Worm (Caenorhabditis elegans) whole organism, early embryonic: Measurements from ENCODE around the gene moe-3.

Experiments used
- B0310.2 ChIP-seq: sonication (generic microtip); optimal IDR thresholded peaks from 2 replicates; lab custom pipeline; 2016; ENCODE audit warnings: mild to moderate bottlenecking, missing genetic modification characterization, missing compliant biosample characterization
- F13C5.2 ChIP-seq: sonication (generic microtip); optimal IDR thresholded peaks from 2 replicates; lab custom pipeline; 2017; ENCODE audit warnings: mild to moderate bottlenecking, missing genetic modification characterization, inconsistent platforms, missing compliant biosample characterization
- aly-1 ChIP-seq: sonication (generic microtip); optimal IDR thresholded peaks from 2 replicates; lab custom pipeline; 2016; ENCODE audit warnings: missing genetic modification characterization, missing compliant biosample characterization
- ama-1 ChIP-seq: fragments of 150-350 bp; optimal IDR thresholded peaks from 2 replicates; lab custom pipeline; 2014
- ceh-13 ChIP-seq: fragments of 200-800 bp; sonication (Bioruptor generic); optimal IDR thresholded peaks from 2 replicates; lab custom pipeline; 2018; ENCODE audit warnings: mild to moderate bottlenecking, missing genetic modification characterization, missing compliant biosample characterization
- ceh-36 ChIP-seq: sonication (generic microtip); optimal IDR thresholded peaks from 2 replicates; lab custom pipeline; 2016; ENCODE audit warnings: missing genetic modification characterization, inconsistent platforms, missing compliant biosample characterization
- ets-7 ChIP-seq: sonication (generic microtip); optimal IDR thresholded peaks from 2 replicates; lab custom pipeline; 2016; ENCODE audit warnings: missing genotype, missing genetic modification characterization, missing compliant biosample characterization
- flt-1 ChIP-seq: fragments of 200-800 bp; sonication (Bioruptor generic); IDR thresholded peaks from 2 replicates; pipeline ENCODE4 v1.3.6; 2022; ENCODE audit warnings: missing genetic modification characterization, missing compliant biosample characterization
- hmbx-1 ChIP-seq: sonication (generic microtip); optimal IDR thresholded peaks from 2 replicates; lab custom pipeline; 2016; ENCODE audit warnings: mild to moderate bottlenecking, missing genetic modification characterization, missing compliant biosample characterization
- hmg-4 ChIP-seq: fragments of 200-800 bp; sonication (Bioruptor generic); optimal IDR thresholded peaks from 2 replicates; lab custom pipeline; 2018; ENCODE audit warnings: mild to moderate bottlenecking, missing genetic modification characterization, missing compliant biosample characterization
- hnd-1 ChIP-seq: sonication (generic microtip); optimal IDR thresholded peaks from 2 replicates; lab custom pipeline; 2016; ENCODE audit warnings: missing genetic modification characterization, missing compliant biosample characterization
- pes-1 ChIP-seq: fragments of 200-800 bp; sonication (Bioruptor generic); IDR thresholded peaks from 2 replicates; pipeline ENCODE4 v1.3.6; 2022; ENCODE audit warnings: missing genetic modification reagents, missing genetic modification characterization, missing compliant biosample characterization
- scrt-1 ChIP-seq: fragments of 200-800 bp; sonication (Bioruptor generic); IDR thresholded peaks from 2 replicates; pipeline ENCODE4 v1.3.6; 2022; ENCODE audit warnings: missing genetic modification characterization, missing compliant biosample characterization
- sea-1 ChIP-seq: fragments of 200-800 bp; sonication (Bioruptor generic); conservative IDR thresholded peaks from 2 replicates; pipeline ENCODE4 v1.3.6; 2022; ENCODE audit warnings: missing genetic modification characterization, missing compliant biosample characterization
- tbx-11 ChIP-seq: fragments of 200-800 bp; sonication (Bioruptor generic); IDR thresholded peaks from 2 replicates; pipeline ENCODE4 v1.3.6; 2022; ENCODE audit warnings: missing genetic modification characterization, missing compliant biosample characterization
- tbx-37 ChIP-seq: fragments of 200-800 bp; sonication (Bioruptor generic); conservative IDR thresholded peaks from 2 replicates; pipeline ENCODE4 v1.3.6; 2022; ENCODE audit warnings: missing genetic modification reagents, missing genetic modification characterization, missing compliant biosample characterization
- tra-4 ChIP-seq: sonication (generic microtip); optimal IDR thresholded peaks from 2 replicates; lab custom pipeline; 2017; ENCODE audit warnings: missing genetic modification characterization, missing compliant biosample characterization

Gene moe-3

ce11 chrII:13165683-13166259 is at the start of gene moe-3:
Gene moe-3, minus strand, starts transcription at chrII:13165733.
- TF ChIP-seq ama-1 (lab: Kevin White, UChicago) (no peak), F13C5.2 (no peak), B0310.2 (tag; lab: Kevin White, UChicago) (no peak)

- TF ChIP-seq ama-1 (lab: Kevin White, UChicago) (peak; percentile 23), scrt-1 (GFP tag; lab: Robert Waterston, UW) (no peak), tbx-37 (GFP tag; lab: Robert Waterston, UW) (no peak), tbx-11 (GFP tag; lab: Robert Waterston, UW) (0 out of 2 replicates have a peak, but pooled peaks have one; percentile 18), flt-1 (no peak), ceh-36 (tag; lab: Kevin White, UChicago) (no peak), hnd-1 (tag; lab: Kevin White, UChicago) (no peak), ets-7 (tag; lab: Kevin White, UChicago) (no peak), aly-1 (tag; lab: Kevin White, UChicago) (no peak), pes-1 (GFP tag; lab: Robert Waterston, UW) (peak; percentile 41; the same call in 1 of the 2 replicates), hmg-4 (GFP tag; lab: Kevin White, UChicago) (no peak), F13C5.2 (peak; percentile 73), sea-1 (GFP tag; lab: Robert Waterston, UW) (no peak), ceh-13 (GFP tag; lab: Kevin White, UChicago) (peak; percentile 24), hmbx-1 (tag; lab: Kevin White, UChicago) (no peak), B0310.2 (tag; lab: Kevin White, UChicago) (no peak), tra-4 (tag; lab: Kevin White, UChicago) (peak; percentile 32)
These were observed 34.2 kb upstream of the moe-3 start, which contains the start of gene btf-1 for ce11 chrII:13199674-13200215. Gene btf-1, plus strand, starts transcription at chrII:13200165.

- TF ChIP-seq pes-1 (GFP tag; lab: Robert Waterston, UW) (peak; percentile 51; the same call in 1 of the 2 replicates), tbx-37 (GFP tag; lab: Robert Waterston, UW) (no peak), flt-1 (no peak), ceh-13 (GFP tag; lab: Kevin White, UChicago) (no peak), scrt-1 (GFP tag; lab: Robert Waterston, UW) (no peak)
These were observed 33.3 kb upstream of the moe-3 start for ce11 chrII:13198845-13199244.

ce11 chrII:13196689-13197280 is 31.3 kb upstream of the moe-3 start:
- TF ChIP-seq sea-1 (GFP tag; lab: Robert Waterston, UW) (no peak), ceh-13 (GFP tag; lab: Kevin White, UChicago) (no peak), B0310.2 (tag; lab: Kevin White, UChicago) (no peak), flt-1 (no peak)

ce11 chrII:13195706-13196417 is 30.3 kb upstream of the moe-3 start:
- TF ChIP-seq tbx-37 (GFP tag; lab: Robert Waterston, UW), result no peak
- no peak for TF ChIP-seq hnd-1 (tag; lab: Kevin White, UChicago)
- TF ChIP-seq aly-1 (tag; lab: Kevin White, UChicago), result no peak
- no peak for TF ChIP-seq flt-1
- TF ChIP-seq hmg-4 (GFP tag; lab: Kevin White, UChicago), result no peak
- TF ChIP-seq scrt-1 (GFP tag; lab: Robert Waterston, UW), result no peak
- TF ChIP-seq tbx-11 (GFP tag; lab: Robert Waterston, UW), result no peak

- TF ChIP-seq flt-1, result no peak
- no peak for TF ChIP-seq hmbx-1 (tag; lab: Kevin White, UChicago)
- no peak for TF ChIP-seq hmg-4 (GFP tag; lab: Kevin White, UChicago)
- TF ChIP-seq ceh-13 (GFP tag; lab: Kevin White, UChicago), result no peak
- TF ChIP-seq ama-1 (lab: Kevin White, UChicago), result no peak
- no peak for TF ChIP-seq tbx-11 (GFP tag; lab: Robert Waterston, UW)
- no peak for TF ChIP-seq sea-1 (GFP tag; lab: Robert Waterston, UW)
- TF ChIP-seq F13C5.2, result no peak
These were observed 29.6 kb upstream of the moe-3 start, which contains the start of gene lec-1 for ce11 chrII:13195163-13195562. Gene lec-1, plus strand, starts transcription at chrII:13195549.

- TF ChIP-seq ceh-36 (tag; lab: Kevin White, UChicago), result no peak
- no peak for TF ChIP-seq pes-1 (GFP tag; lab: Robert Waterston, UW)
- no peak for TF ChIP-seq hnd-1 (tag; lab: Kevin White, UChicago)
- no peak for TF ChIP-seq scrt-1 (GFP tag; lab: Robert Waterston, UW)
- no peak for TF ChIP-seq F13C5.2
- TF ChIP-seq hmbx-1 (tag; lab: Kevin White, UChicago), result no peak
- TF ChIP-seq tbx-37 (GFP tag; lab: Robert Waterston, UW), result no peak
- no peak for TF ChIP-seq aly-1 (tag; lab: Kevin White, UChicago)
- TF ChIP-seq flt-1, result no peak
- TF ChIP-seq tbx-11 (GFP tag; lab: Robert Waterston, UW), result no peak
- no peak for TF ChIP-seq ama-1 (lab: Kevin White, UChicago)
- no peak for TF ChIP-seq ceh-13 (GFP tag; lab: Kevin White, UChicago)
- no peak for TF ChIP-seq B0310.2 (tag; lab: Kevin White, UChicago)
- TF ChIP-seq hmg-4 (GFP tag; lab: Kevin White, UChicago), result no peak
- TF ChIP-seq ets-7 (tag; lab: Kevin White, UChicago), result no peak
- TF ChIP-seq tra-4 (tag; lab: Kevin White, UChicago), result no peak
- no peak for TF ChIP-seq sea-1 (GFP tag; lab: Robert Waterston, UW)
These were observed 28.1 kb upstream of the moe-3 start for ce11 chrII:13193563-13194103.
